Fruit fly (Drosophila melanogaster) whole organism, embryonic: Measurements from ENCODE around the gene Lamtor1.
A peak's percentile ranks its signal among the peaks of the same experiment; 100 is the strongest.

Source experiments
- Abd-B ChIP-seq: fragments of 200-800 bp; sonication (Bioruptor generic); optimal IDR thresholded peaks from 2 replicates; lab custom pipeline; 2018; ENCODE audit warnings: missing biosample characterization, mild to moderate bottlenecking, missing genetic modification characterization, moderate library complexity
- Adf1 ChIP-seq: fragments of 200-800 bp; sonication (Bioruptor generic); IDR thresholded peaks from 2 replicates; pipeline ENCODE4 v1.3.6; 2022; ENCODE audit warnings: missing biosample characterization, missing genetic modification characterization
- Bdp1 ChIP-seq: fragments of 200-800 bp; sonication (Bioruptor generic); optimal IDR thresholded peaks from 3 replicates; lab custom pipeline; 2016; ENCODE audit warnings: missing biosample characterization, missing genetic modification characterization
- Bteb2 ChIP-seq: fragments of 200-800 bp; sonication (Bioruptor generic); optimal IDR thresholded peaks from 2 replicates; lab custom pipeline; 2016; ENCODE audit warnings: missing biosample characterization, missing genetic modification characterization
- CG10147 ChIP-seq: fragments of 200-800 bp; sonication (Bioruptor generic); optimal IDR thresholded peaks from 2 replicates; lab custom pipeline; 2019; ENCODE audit warnings: missing biosample characterization, mild to moderate bottlenecking, missing genetic modification characterization, moderate library complexity
- CG10267 ChIP-seq: fragments of 200-800 bp; sonication (Bioruptor generic); optimal IDR thresholded peaks from 2 replicates; lab custom pipeline; 2018; ENCODE audit warnings: missing biosample characterization, mild to moderate bottlenecking, missing genetic modification characterization, moderate library complexity
- CG10959 ChIP-seq: fragments of 200-800 bp; sonication (Bioruptor generic); IDR thresholded peaks from 2 replicates; pipeline ENCODE4 v1.3.6; 2022; ENCODE audit warnings: missing biosample characterization, missing genetic modification characterization
- CG13296 ChIP-seq: fragments of 200-800 bp; sonication (Bioruptor generic); optimal IDR thresholded peaks from 3 replicates; lab custom pipeline; 2018; ENCODE audit warnings: missing biosample characterization, mild to moderate bottlenecking, missing genetic modification characterization
- CG13775 ChIP-seq: fragments of 200-800 bp; sonication (Bioruptor generic); optimal IDR thresholded peaks from 3 replicates; lab custom pipeline; 2017; ENCODE audit warnings: missing biosample characterization, mild to moderate bottlenecking, missing genetic modification characterization
- CG15479 ChIP-seq: fragments of 200-800 bp; sonication (Bioruptor generic); optimal IDR thresholded peaks from 3 replicates; lab custom pipeline; 2019; ENCODE audit warnings: missing biosample characterization, mild to moderate bottlenecking, missing genetic modification characterization, moderate library complexity
- CG16813 ChIP-seq: fragments of 200-800 bp; sonication (Bioruptor generic); IDR thresholded peaks from 3 replicates; pipeline ENCODE4 v1.3.6; 2022; ENCODE audit warnings: missing biosample characterization, missing genetic modification characterization; ENCODE audit not compliant: partially characterized antibody
- CG17328 ChIP-seq: fragments of 200-800 bp; sonication (Bioruptor generic); IDR thresholded peaks from 2 replicates; pipeline ENCODE4 v1.3.6; 2022; ENCODE audit warnings: missing biosample characterization, missing genetic modification characterization
- CG1792 ChIP-seq: fragments of 200-800 bp; sonication (Bioruptor generic); optimal IDR thresholded peaks from 2 replicates; lab custom pipeline; 2016; ENCODE audit warnings: missing biosample characterization, missing genetic modification characterization
- CG34224 ChIP-seq: fragments of 200-800 bp; sonication (Bioruptor generic); IDR thresholded peaks from 3 replicates; pipeline ENCODE4 v1.3.6; 2022; ENCODE audit warnings: missing biosample characterization, missing genetic modification characterization; ENCODE audit not compliant: partially characterized antibody
- CG7372 ChIP-seq: fragments of 200-800 bp; sonication (Bioruptor generic); IDR thresholded peaks from 2 replicates; pipeline ENCODE4 v1.3.6; 2022; ENCODE audit warnings: missing biosample characterization, missing genetic modification characterization
- CG7963 ChIP-seq: fragments of 200-800 bp; sonication (Bioruptor generic); IDR thresholded peaks from 3 replicates; pipeline ENCODE4 v1.3.6; 2022; ENCODE audit warnings: missing biosample characterization, missing genetic modification characterization; ENCODE audit not compliant: partially characterized antibody
- D19A ChIP-seq: fragments of 200-800 bp; optimal IDR thresholded peaks from 3 replicates; lab custom pipeline; 2019; ENCODE audit warnings: missing biosample characterization, mild to moderate bottlenecking, missing genetic modification characterization, moderate library complexity
- Dad ChIP-seq: fragments of 200-800 bp; sonication (Bioruptor generic); optimal IDR thresholded peaks from 3 replicates; lab custom pipeline; 2016; ENCODE audit warnings: missing biosample characterization, missing genetic modification characterization
- Deaf1 ChIP-seq: fragments of 200-800 bp; optimal IDR thresholded peaks from 3 replicates; lab custom pipeline; 2019; ENCODE audit warnings: missing biosample characterization, mild to moderate bottlenecking, missing genetic modification characterization, moderate library complexity
- Dp ChIP-seq: fragments of 200-800 bp; sonication (Bioruptor generic); optimal IDR thresholded peaks from 2 replicates; lab custom pipeline; 2018; ENCODE audit warnings: missing biosample characterization, mild to moderate bottlenecking, missing genetic modification characterization, moderate library complexity
- Drgx ChIP-seq: fragments of 200-800 bp; sonication (Bioruptor generic); IDR thresholded peaks from 2 replicates; pipeline ENCODE4 v1.3.6; 2022; ENCODE audit warnings: missing biosample characterization, missing genetic modification characterization
- Ets65A ChIP-seq: fragments of 200-800 bp; sonication (Bioruptor generic); peaks from one replicate; lab custom pipeline; 2016; ENCODE audit warnings: missing biosample characterization, missing genetic modification characterization
- Fer1 ChIP-seq: fragments of 200-800 bp; sonication (Bioruptor generic); optimal IDR thresholded peaks from 2 replicates; lab custom pipeline; 2017; ENCODE audit warnings: missing biosample characterization, mild to moderate bottlenecking, missing genetic modification characterization
- H2.0 ChIP-seq: fragments of 200-800 bp; sonication (Bioruptor generic); IDR thresholded peaks from 2 replicates; pipeline ENCODE4 v1.3.6; 2022; ENCODE audit warnings: missing biosample characterization, missing genetic modification characterization
- HHEX ChIP-seq: fragments of 200-800 bp; sonication (Bioruptor generic); optimal IDR thresholded peaks from 3 replicates; lab custom pipeline; 2017; ENCODE audit warnings: missing biosample characterization, mild to moderate bottlenecking, missing genetic modification characterization, missing genetic modification reagents
- HLH3B ChIP-seq: fragments of 200-800 bp; sonication (Bioruptor generic); IDR thresholded peaks from 2 replicates; pipeline ENCODE4 v1.3.6; 2022; ENCODE audit warnings: missing biosample characterization, missing genetic modification characterization
- HmgD ChIP-seq: fragments of 200-800 bp; sonication (Bioruptor generic); optimal IDR thresholded peaks from 3 replicates; lab custom pipeline; 2016; ENCODE audit warnings: missing biosample characterization, missing genetic modification characterization
- HmgZ ChIP-seq: fragments of 200-800 bp; sonication (Bioruptor generic); optimal IDR thresholded peaks from 2 replicates; lab custom pipeline; 2018; ENCODE audit warnings: missing biosample characterization, mild to moderate bottlenecking, missing genetic modification characterization
- Hmx ChIP-seq: fragments of 200-800 bp; sonication (Bioruptor generic); optimal IDR thresholded peaks from 2 replicates; lab custom pipeline; 2016; ENCODE audit warnings: missing biosample characterization, missing genetic modification characterization
- Hr78 ChIP-seq, 2 experiments: fragments of 200-800 bp in 1 of 2; fragments of >200 bp in 1 of 2; sonication (Bioruptor generic) in 1 of 2; optimal IDR thresholded peaks; 2 replicates each; lab custom pipeline; 2017 to 2019; ENCODE audit warnings: missing biosample characterization in 2 of 2, missing genetic modification characterization in 2 of 2, mild to moderate bottlenecking in 1 of 2, moderate library complexity in 1 of 2
- Jarid2 ChIP-seq: fragments of 200-800 bp; sonication (Bioruptor generic); optimal IDR thresholded peaks from 3 replicates; lab custom pipeline; 2017; ENCODE audit warnings: mild to moderate bottlenecking, missing biosample characterization, missing genetic modification reagents, missing genetic modification characterization
- NC2α ChIP-seq: fragments of 200-800 bp; sonication (Bioruptor generic); optimal IDR thresholded peaks from 2 replicates; lab custom pipeline; 2016; ENCODE audit warnings: missing biosample characterization, missing genetic modification characterization
- Neu2 ChIP-seq: fragments of 200-800 bp; sonication (Bioruptor generic); optimal IDR thresholded peaks from 3 replicates; lab custom pipeline; 2016; ENCODE audit warnings: missing biosample characterization, missing genetic modification characterization, borderline replicate concordance
- Ptx1 ChIP-seq: fragments of 200-800 bp; sonication (Bioruptor generic); IDR thresholded peaks from 2 replicates; pipeline ENCODE4 v1.3.6; 2022; ENCODE audit warnings: missing biosample characterization, missing genetic modification characterization
- Scr ChIP-seq: fragments of 200-800 bp; sonication (Bioruptor generic); IDR thresholded peaks from 2 replicates; pipeline ENCODE4 v1.3.6; 2022; ENCODE audit warnings: missing biosample characterization, missing genetic modification characterization; ENCODE audit not compliant: partially characterized antibody
- bowl ChIP-seq: fragments of 200-800 bp; sonication (Bioruptor generic); IDR thresholded peaks from 2 replicates; pipeline ENCODE4 v1.3.6; 2022; ENCODE audit warnings: missing biosample characterization, missing genetic modification characterization
- crp ChIP-seq, 2 experiments: fragments of 200-800 bp; sonication (Bioruptor generic); optimal IDR thresholded peaks; 2 replicates in 1 of 2; 3 replicates in 1 of 2; lab custom pipeline; 2017; ENCODE audit warnings: missing biosample characterization in 2 of 2, missing genetic modification characterization in 2 of 2, mild to moderate bottlenecking in 1 of 2, moderate library complexity in 1 of 2
- emc ChIP-seq: fragments of 200-800 bp; sonication (Bioruptor generic); optimal IDR thresholded peaks from 2 replicates; lab custom pipeline; 2016; ENCODE audit warnings: missing biosample characterization, missing genetic modification characterization
- ftz-f1 ChIP-seq: fragments of 200-800 bp; sonication (Bioruptor generic); optimal IDR thresholded peaks from 2 replicates; lab custom pipeline; 2016; ENCODE audit warnings: missing biosample characterization, missing genetic modification characterization
- gce ChIP-seq: fragments of 200-800 bp; sonication (Bioruptor generic); IDR thresholded peaks from 3 replicates; pipeline ENCODE4 v1.3.6; 2022; ENCODE audit warnings: missing biosample characterization, missing genetic modification characterization
- gem ChIP-seq: fragments of 200-800 bp; sonication (Bioruptor generic); optimal IDR thresholded peaks from 2 replicates; lab custom pipeline; 2019; ENCODE audit warnings: missing biosample characterization, mild to moderate bottlenecking, missing genetic modification characterization, moderate library complexity
- nau ChIP-seq: fragments of 200-800 bp; sonication (Bioruptor generic); optimal IDR thresholded peaks from 3 replicates; lab custom pipeline; 2017; ENCODE audit warnings: missing biosample characterization, mild to moderate bottlenecking, missing genetic modification characterization, missing genetic modification reagents
- p53 ChIP-seq: fragments of 200-800 bp; sonication (Bioruptor generic); optimal IDR thresholded peaks from 2 replicates; lab custom pipeline; 2016; ENCODE audit warnings: missing biosample characterization, missing genetic modification characterization
- pnt ChIP-seq: fragments of 200-800 bp; sonication (Bioruptor generic); optimal IDR thresholded peaks from 3 replicates; lab custom pipeline; 2016; ENCODE audit warnings: missing biosample characterization, missing genetic modification characterization
- ro ChIP-seq: fragments of 200-800 bp; sonication (Bioruptor generic); IDR thresholded peaks from 2 replicates; pipeline ENCODE4 v1.3.6; 2022; ENCODE audit warnings: missing biosample characterization, missing genetic modification characterization
- sqz ChIP-seq: fragments of 200-800 bp; sonication (Bioruptor generic); optimal IDR thresholded peaks from 3 replicates; lab custom pipeline; 2018; ENCODE audit warnings: missing biosample characterization, mild to moderate bottlenecking, missing genetic modification characterization
- stwl ChIP-seq: fragments of 200-800 bp; sonication (Bioruptor generic); optimal IDR thresholded peaks from 3 replicates; lab custom pipeline; 2018; ENCODE audit warnings: missing biosample characterization, mild to moderate bottlenecking, missing genetic modification characterization, moderate library complexity
- vvl ChIP-seq: fragments of 200-800 bp; sonication (Bioruptor generic); IDR thresholded peaks from 2 replicates; pipeline ENCODE4 v1.3.6; 2022; ENCODE audit warnings: missing biosample characterization, missing genetic modification characterization
- yki ChIP-seq: fragments of >200 bp; optimal IDR thresholded peaks from 3 replicates; lab custom pipeline; 2018

Lamtor1 gene

dm6 chr3L:20002482-20003234 is 26.2 kb downstream of the Lamtor1 start, which contains the start of gene CG7668 (continued):
- TF ChIP-seq Abd-B (GFP tag; lab: Kevin White, UChicago) (no peak), yki (no peak), ftz-f1 (GFP tag; lab: Kevin White, UChicago) (peak; percentile 3), CG13296 (GFP tag; lab: Kevin White, UChicago) (peak; percentile 92), CG7372 (peak; percentile 86), CG10959 (GFP tag; lab: Robert Waterston, UW) (no peak; the same call in 1 of the 2 replicates), gce (no peak; the same call in 2 of the 3 replicates), NC2α (GFP tag; lab: Kevin White, UChicago) (peak; percentile 79), crp (GFP tag; optimal IDR thresholded peaks at IDR 0.05; lab: Kevin White, UChicago) (peak; percentile 5 to 51), CG10147 (peak; percentile 86), CG7963 (no peak), Fer1 (peak; percentile 90), bowl (peak; percentile 86), H2.0 (peak; percentile 89), CG34224 (GFP tag; lab: Robert Waterston, UW) (peak; percentile 13; the same call in 1 of the 3 replicates), CG13775 (GFP tag; lab: Kevin White, UChicago) (peak; percentile 84), Deaf1 (tag; lab: Kevin White, UChicago) (peak; percentile 66), emc (GFP tag; lab: Kevin White, UChicago) (peak; percentile 68), ro (GFP tag; lab: Robert Waterston, UW) (no peak), Neu2 (peak; percentile 8), Jarid2 (GFP tag; lab: Kevin White, UChicago) (peak; percentile 25), CG10267 (peak; percentile 88), vvl (GFP tag; lab: Robert Waterston, UW) (peak; percentile 98), Hr78 (GFP tag; optimal IDR thresholded peaks at IDR 0.05; lab: Kevin White, UChicago) (no peak), stwl (peak; percentile 78), Bteb2 (peak; percentile 91), Ets65A (GFP tag; lab: Kevin White, UChicago) (peak; percentile 97), CG17328 (peak; percentile 93), sqz (GFP tag; lab: Kevin White, UChicago) (peak; percentile 78), Drgx (GFP tag; lab: Robert Waterston, UW) (peak; percentile 90), p53 (GFP tag; lab: Kevin White, UChicago) (peak; percentile 74), pnt (GFP tag; lab: Kevin White, UChicago) (peak; percentile 85), Dad (GFP tag; lab: Kevin White, UChicago) (peak; percentile 74), gem (tag; lab: Kevin White, UChicago) (peak; percentile 96), CG15479 (peak; percentile 39), Dp (GFP tag; lab: Kevin White, UChicago) (peak; percentile 32), Ptx1 (GFP tag; lab: Robert Waterston, UW) (peak; percentile 92), Scr (GFP tag; lab: Robert Waterston, UW) (peak; percentile 9; the same call in 1 of the 2 replicates), CG1792 (GFP tag; lab: Kevin White, UChicago) (peak; percentile 78), Adf1 (GFP tag; lab: Robert Waterston, UW) (peak; percentile 61), HHEX (GFP tag; lab: Kevin White, UChicago) (peak; percentile 88), nau (GFP tag; lab: Kevin White, UChicago) (peak; percentile 78), CG16813 (GFP tag; lab: Robert Waterston, UW) (0 out of 3 replicates have a peak, but pooled peaks have one; percentile 6), HmgD (peak; percentile 77), D19A (tag; lab: Kevin White, UChicago) (peak; percentile 69), Bdp1 (peak; percentile 75), Hmx (GFP tag; lab: Kevin White, UChicago) (peak; percentile 71), HLH3B (peak; percentile 89; the same call in 1 of the 2 replicates), HmgZ (tag; lab: Kevin White, UChicago) (peak; percentile 92)
